Worm (Caenorhabditis elegans) whole organism, L4/young adult: Measurements from ENCODE around the gene T28B11.1.

ENCODE experiments used
- W03F9.2 ChIP-seq: fragments of 150-350 bp; optimal IDR thresholded peaks from 2 replicates; lab custom pipeline; 2014; ENCODE audit warnings: missing biosample characterization, missing genetic modification characterization
- dao-5 ChIP-seq: sonication (generic microtip); optimal IDR thresholded peaks from 2 replicates; lab custom pipeline; 2016; ENCODE audit warnings: missing genotype, missing genetic modification characterization, moderate library complexity, missing compliant biosample characterization

DNA sequence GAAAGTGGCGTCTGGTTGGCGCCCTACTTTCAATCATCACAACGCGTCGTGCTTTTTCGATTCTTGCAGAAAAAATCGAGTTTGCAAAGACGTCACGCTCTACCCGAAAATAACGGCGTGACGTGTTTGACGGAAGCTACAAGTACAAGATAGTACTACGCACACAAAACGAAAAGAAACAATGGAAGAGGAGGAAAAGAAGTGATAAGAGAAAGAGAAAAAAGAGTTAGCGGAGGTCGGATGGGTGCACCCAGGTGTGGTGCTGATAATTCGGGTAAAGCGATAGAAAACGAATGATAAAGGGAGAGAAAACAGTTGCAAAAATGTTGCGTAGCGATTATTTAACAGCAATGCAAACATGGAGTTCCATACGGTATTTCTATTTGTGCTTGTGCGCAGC, 5.5 kb downstream of the T28B11.1 start:
- TF ChIP-seq dao-5 (tag; lab: Kevin White, UChicago), result no peak
- TF ChIP-seq W03F9.2 (tag; lab: Kevin White, UChicago), result no peak
